Worm (Caenorhabditis elegans) whole organism, L4/young adult: ENCODE results near the gene C01G12.16.

Experiments used
- W03F9.2 ChIP-seq: fragments of 150-350 bp; optimal IDR thresholded peaks from 2 replicates; lab custom pipeline; 2014; ENCODE audit warnings: missing biosample characterization, missing genetic modification characterization
- dao-5 ChIP-seq: sonication (generic microtip); optimal IDR thresholded peaks from 2 replicates; lab custom pipeline; 2016; ENCODE audit warnings: missing genotype, missing genetic modification characterization, moderate library complexity, missing compliant biosample characterization
- him-1 ChIP-seq: sonication (generic microtip); optimal IDR thresholded peaks from 2 replicates; lab custom pipeline; 2016; ENCODE audit warnings: missing genotype, missing genetic modification reagents, missing genetic modification characterization, missing compliant biosample characterization

- TF ChIP-seq dao-5 (no peak), W03F9.2 (tag; lab: Kevin White, UChicago) (no peak), him-1 (no peak)
Observed at ce11 chrIII:4134059-4134458, 27.0 kb upstream of the C01G12.16 start.
